Worm (Caenorhabditis elegans) whole organism, young adult: Measurements from ENCODE around the gene cogc-2.

Experiments used
- B0019.2 ChIP-seq: fragments of 200-800 bp; sonication (Bioruptor generic); conservative IDR thresholded peaks from 2 replicates; pipeline ENCODE4 v1.3.6; 2022; ENCODE audit warnings: missing genetic modification reagents, missing genetic modification characterization, missing compliant biosample characterization
- B0035.1 ChIP-seq: sonication (generic microtip); optimal IDR thresholded peaks from 2 replicates; lab custom pipeline; 2016; ENCODE audit warnings: missing genetic modification characterization, mild to moderate bottlenecking, missing compliant biosample characterization, missing genotype, missing genetic modification reagents
- B0336.3 ChIP-seq: fragments of 200-800 bp; sonication (Bioruptor generic); IDR thresholded peaks from 2 replicates; pipeline ENCODE4 v1.3.6; 2022; ENCODE audit warnings: missing genetic modification characterization, missing compliant biosample characterization
- D2030.7 ChIP-seq: fragments of 200-800 bp; sonication (Bioruptor generic); IDR thresholded peaks from 2 replicates; pipeline ENCODE4 v1.3.6; 2022; ENCODE audit warnings: missing genetic modification reagents, missing genetic modification characterization, missing compliant biosample characterization
- F10E7.11 ChIP-seq: sonication (generic microtip); optimal IDR thresholded peaks from 2 replicates; lab custom pipeline; 2017; ENCODE audit warnings: mild to moderate bottlenecking, missing genetic modification characterization, moderate library complexity, missing compliant biosample characterization
- F22D6.2 ChIP-seq: sonication (generic microtip); optimal IDR thresholded peaks from 2 replicates; lab custom pipeline; 2016; ENCODE audit warnings: mild to moderate bottlenecking, missing genetic modification characterization, missing compliant biosample characterization
- F49E8.2 ChIP-seq: sonication (generic microtip); optimal IDR thresholded peaks from 3 replicates; lab custom pipeline; 2017; ENCODE audit warnings: missing genetic modification characterization, mild to moderate bottlenecking, missing compliant biosample characterization, antibody characterized with exemption, moderate library complexity; ENCODE audit not compliant: insufficient read depth
- F52B5.7 ChIP-seq: sonication (generic microtip); optimal IDR thresholded peaks from 2 replicates; lab custom pipeline; 2016; ENCODE audit warnings: mild to moderate bottlenecking, missing genetic modification characterization, missing compliant biosample characterization
- F57A8.1 ChIP-seq: fragments of 200-800 bp; sonication (Bioruptor generic); optimal IDR thresholded peaks from 2 replicates; lab custom pipeline; 2018; ENCODE audit warnings: mild to moderate bottlenecking, missing genetic modification characterization, moderate library complexity, missing compliant biosample characterization
- F57C9.4 ChIP-seq: sonication (generic microtip); optimal IDR thresholded peaks from 2 replicates; lab custom pipeline; 2017; ENCODE audit warnings: mild to moderate bottlenecking, missing genetic modification characterization, missing compliant biosample characterization
- Y67H2A.10 ChIP-seq: fragments of 200-800 bp; sonication (Bioruptor generic); conservative IDR thresholded peaks from 2 replicates; pipeline ENCODE4 v1.3.6; 2022; ENCODE audit warnings: missing genetic modification reagents, missing genetic modification characterization, missing compliant biosample characterization
- ZK185.1 ChIP-seq: sonication (generic microtip); optimal IDR thresholded peaks from 2 replicates; lab custom pipeline; 2016; ENCODE audit warnings: mild to moderate bottlenecking, missing genetic modification characterization, missing compliant biosample characterization; ENCODE audit not compliant: poor library complexity, severe bottlenecking
- akir-1 ChIP-seq: fragments of 200-800 bp; sonication (Bioruptor generic); optimal IDR thresholded peaks from 2 replicates; lab custom pipeline; 2018; ENCODE audit warnings: mild to moderate bottlenecking, missing genetic modification characterization, moderate library complexity, missing compliant biosample characterization
- ama-1 ChIP-seq, 3 experiments: fragments of 150-350 bp in 1 of 3; sonication (generic microtip) in 2 of 3; optimal IDR thresholded peaks; 2 replicates each; lab custom pipeline; 2014 to 2018; ENCODE audit warnings: missing biosample characterization in 2 of 3, missing genetic modification characterization in 2 of 3, missing genetic modification reagents in 2 of 3
- aptf-2 ChIP-seq: fragments of 200-800 bp; sonication (Bioruptor generic); conservative IDR thresholded peaks from 2 replicates; pipeline ENCODE4 v1.3.6; 2022; ENCODE audit warnings: missing genetic modification reagents, missing genetic modification characterization, missing compliant biosample characterization
- attf-3 ChIP-seq: fragments of 200-800 bp; sonication (Bioruptor generic); conservative IDR thresholded peaks from 2 replicates; pipeline ENCODE4 v1.3.6; 2022; ENCODE audit warnings: missing genetic modification reagents, missing genetic modification characterization, missing compliant biosample characterization
- attf-5 ChIP-seq: fragments of 200-800 bp; sonication (Bioruptor generic); optimal IDR thresholded peaks from 2 replicates; lab custom pipeline; 2018; ENCODE audit warnings: mild to moderate bottlenecking, missing genetic modification characterization, missing compliant biosample characterization
- bed-2 ChIP-seq: fragments of 200-800 bp; sonication (Bioruptor generic); IDR thresholded peaks from 2 replicates; pipeline ENCODE4 v1.3.6; 2022; ENCODE audit warnings: missing genetic modification reagents, missing genetic modification characterization, missing compliant biosample characterization
- cebp-1 ChIP-seq, 2 experiments: fragments of 200-800 bp in 1 of 2; sonication (Bioruptor generic) in 1 of 2; sonication (generic microtip) in 1 of 2; IDR thresholded peaks in 1 of 2; optimal IDR thresholded peaks in 1 of 2; 2 replicates each; pipeline versions ENCODE4 v1.3.6 to Lab custom; 2017 to 2022; ENCODE audit warnings: missing compliant biosample characterization in 2 of 2, missing genetic modification characterization in 2 of 2, mild to moderate bottlenecking in 1 of 2, missing genetic modification reagents in 1 of 2, moderate library complexity in 1 of 2
- cebp-2 ChIP-seq: fragments of 200-800 bp; sonication (Bioruptor generic); IDR thresholded peaks from 2 replicates; pipeline ENCODE4 v1.3.6; 2022; ENCODE audit warnings: missing genetic modification characterization, missing compliant biosample characterization
- ceh-40 ChIP-seq: fragments of 200-800 bp; sonication (Bioruptor generic); IDR thresholded peaks from 2 replicates; pipeline ENCODE4 v1.3.6; 2022; ENCODE audit warnings: missing genetic modification characterization, missing compliant biosample characterization
- ceh-79 ChIP-seq: sonication (generic microtip); optimal IDR thresholded peaks from 2 replicates; lab custom pipeline; 2017; ENCODE audit warnings: mild to moderate bottlenecking, missing genetic modification characterization, missing compliant biosample characterization
- ceh-91 ChIP-seq: fragments of 200-800 bp; sonication (Bioruptor generic); IDR thresholded peaks from 2 replicates; pipeline ENCODE4 v1.3.6; 2022; ENCODE audit warnings: missing genetic modification reagents, missing genetic modification characterization, missing compliant biosample characterization
- chd-7 ChIP-seq: sonication (generic microtip); optimal IDR thresholded peaks from 2 replicates; lab custom pipeline; 2016; ENCODE audit warnings: mild to moderate bottlenecking, missing genetic modification characterization, moderate library complexity, missing compliant biosample characterization
- die-1 ChIP-seq: sonication (generic microtip); optimal IDR thresholded peaks from 2 replicates; lab custom pipeline; 2016; ENCODE audit warnings: missing genotype, mild to moderate bottlenecking, missing genetic modification characterization, missing compliant biosample characterization
- egl-18 ChIP-seq: fragments of 200-800 bp; sonication (Bioruptor generic); IDR thresholded peaks from 2 replicates; pipeline ENCODE4 v1.3.6; 2022; ENCODE audit warnings: missing genetic modification reagents, missing genetic modification characterization, missing compliant biosample characterization
- ekl-4 ChIP-seq: fragments of 200-800 bp; sonication (Bioruptor generic); IDR thresholded peaks from 2 replicates; pipeline ENCODE4 v1.3.6; 2022; ENCODE audit warnings: missing genetic modification reagents, missing genetic modification characterization, missing compliant biosample characterization
- fkh-3 ChIP-seq: sonication (generic microtip); optimal IDR thresholded peaks from 2 replicates; lab custom pipeline; 2016; ENCODE audit warnings: mild to moderate bottlenecking, missing genetic modification characterization, missing compliant biosample characterization
- hrde-1 ChIP-seq: sonication (generic microtip); optimal IDR thresholded peaks from 2 replicates; lab custom pipeline; 2016; ENCODE audit warnings: missing genetic modification characterization, mild to moderate bottlenecking, missing compliant biosample characterization, moderate library complexity, missing genotype, missing genetic modification reagents, borderline replicate concordance
- lag-1 ChIP-seq: fragments of 200-800 bp; sonication (Bioruptor generic); IDR thresholded peaks from 2 replicates; pipeline ENCODE4 v1.3.6; 2022; ENCODE audit warnings: missing genetic modification reagents, missing genetic modification characterization, missing compliant biosample characterization
- lin-35 ChIP-seq, 3 experiments: fragments of 150-350 bp in 2 of 3; sonication (generic microtip) in 1 of 3; optimal IDR thresholded peaks; 2 replicates each; lab custom pipeline; 2014 to 2018; ENCODE audit warnings: missing biosample characterization in 3 of 3, missing genetic modification characterization in 3 of 3, missing genetic modification reagents in 3 of 3
- lin-40 ChIP-seq: sonication (generic microtip); optimal IDR thresholded peaks from 2 replicates; lab custom pipeline; 2016; ENCODE audit warnings: missing genetic modification characterization, mild to moderate bottlenecking, missing compliant biosample characterization, missing genotype, missing genetic modification reagents
- madf-3 ChIP-seq: fragments of 200-800 bp; sonication (Bioruptor generic); IDR thresholded peaks from 2 replicates; pipeline ENCODE4 v1.3.6; 2022; ENCODE audit warnings: missing genetic modification reagents, missing genetic modification characterization, missing compliant biosample characterization
- mxl-1 ChIP-seq: sonication (generic microtip); optimal IDR thresholded peaks from 2 replicates; lab custom pipeline; 2016; ENCODE audit warnings: missing genetic modification characterization, missing compliant biosample characterization
- nhr-27 ChIP-seq: fragments of 200-800 bp; sonication (Bioruptor generic); optimal IDR thresholded peaks from 2 replicates; lab custom pipeline; 2018; ENCODE audit warnings: mild to moderate bottlenecking, missing genetic modification characterization, moderate library complexity, missing compliant biosample characterization
- nhr-80 ChIP-seq: sonication (generic microtip); optimal IDR thresholded peaks from 2 replicates; lab custom pipeline; 2016; ENCODE audit warnings: missing genetic modification characterization, missing compliant biosample characterization
- pbrm-1 ChIP-seq: fragments of 200-800 bp; sonication (Bioruptor generic); IDR thresholded peaks from 2 replicates; pipeline ENCODE4 v1.3.6; 2022; ENCODE audit warnings: missing genetic modification reagents, missing genetic modification characterization, missing compliant biosample characterization
- rcor-1 ChIP-seq: fragments of 200-800 bp; sonication (Bioruptor generic); IDR thresholded peaks from 2 replicates; pipeline ENCODE4 v1.3.6; 2022; ENCODE audit warnings: missing genetic modification reagents, missing genetic modification characterization, missing compliant biosample characterization
- rpc-1 ChIP-seq, 2 experiments: fragments of 150-350 bp in 1 of 2; sonication (generic microtip) in 1 of 2; optimal IDR thresholded peaks; 2 replicates each; lab custom pipeline; 2014 to 2018; ENCODE audit warnings: missing biosample characterization in 1 of 2, missing genetic modification characterization in 1 of 2, missing genetic modification reagents in 1 of 2, missing genotype in 1 of 2
- sdz-38 ChIP-seq: sonication (generic microtip); optimal IDR thresholded peaks from 2 replicates; lab custom pipeline; 2016; ENCODE audit warnings: missing genotype, missing genetic modification characterization, missing compliant biosample characterization
- snpc-1.1 ChIP-seq: sonication (generic microtip); optimal IDR thresholded peaks from 2 replicates; lab custom pipeline; 2017; ENCODE audit warnings: missing genetic modification characterization, mild to moderate bottlenecking, missing compliant biosample characterization, antibody characterized with exemption, moderate library complexity, missing genotype, missing genetic modification reagents; ENCODE audit not compliant: insufficient read depth
- tbp1 ChIP-seq: fragments of 200-800 bp; sonication (Bioruptor generic); optimal IDR thresholded peaks from 2 replicates; lab custom pipeline; 2018; ENCODE audit warnings: mild to moderate bottlenecking, missing genetic modification characterization, missing compliant biosample characterization
- unc-62 ChIP-seq: fragments of 150-350 bp; optimal IDR thresholded peaks from 2 replicates; lab custom pipeline; 2014; ENCODE audit warnings: missing biosample characterization, missing genetic modification reagents, missing genetic modification characterization
- xnd-1 ChIP-seq: sonication (generic microtip); optimal IDR thresholded peaks from 2 replicates; lab custom pipeline; 2016; ENCODE audit warnings: missing genotype, missing genetic modification reagents, missing genetic modification characterization, missing compliant biosample characterization
- zim-3 ChIP-seq: sonication (generic microtip); optimal IDR thresholded peaks from 2 replicates; lab custom pipeline; 2017; ENCODE audit warnings: mild to moderate bottlenecking, missing genetic modification characterization, moderate library complexity, missing compliant biosample characterization
- ztf-25 ChIP-seq: fragments of 200-800 bp; sonication (Bioruptor generic); IDR thresholded peaks from 2 replicates; pipeline ENCODE4 v1.3.6; 2022; ENCODE audit warnings: missing genetic modification reagents, missing genetic modification characterization, missing compliant biosample characterization
- ztf-6 ChIP-seq: fragments of 200-800 bp; sonication (Bioruptor generic); IDR thresholded peaks from 2 replicates; pipeline ENCODE4 v1.3.6; 2022; ENCODE audit warnings: missing genetic modification reagents, missing genetic modification characterization, missing compliant biosample characterization

The cogc-2 gene

DNA sequence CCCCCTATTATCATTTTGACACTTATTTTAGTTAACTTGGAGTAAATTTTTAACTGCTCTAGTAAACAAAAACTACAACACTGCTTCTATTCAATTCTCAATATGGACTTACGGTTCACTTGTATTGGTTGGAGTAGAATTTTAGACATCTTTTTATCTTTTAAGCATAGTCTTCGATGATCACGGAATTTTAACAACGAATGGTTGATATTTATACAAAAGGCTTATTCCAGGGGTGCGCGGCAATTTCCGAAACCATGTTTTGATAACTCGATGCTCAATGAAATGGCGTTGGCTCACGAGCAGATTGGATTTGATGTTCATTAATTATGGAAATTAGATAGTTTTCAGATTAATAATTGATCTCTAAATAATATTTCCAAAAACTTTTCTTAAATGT is 4.0 kb upstream of the cogc-2 start (continued):
- no peak for TF ChIP-seq ceh-40 (GFP tag; lab: Robert Waterston, UW)
- TF ChIP-seq ztf-25 (GFP tag; lab: Robert Waterston, UW), result 0 out of 2 replicates have a peak, but pooled peaks have one; percentile 28
- TF ChIP-seq egl-18, result 0 out of 2 replicates have a peak, but pooled peaks have one; percentile 57
- peak; percentile 91 for TF ChIP-seq ekl-4
- no peak for TF ChIP-seq Y67H2A.10 (GFP tag; lab: Robert Waterston, UW)
- peak; percentile 93 for TF ChIP-seq B0336.3 (GFP tag; lab: Robert Waterston, UW)
- no peak for TF ChIP-seq rpc-1 (optimal IDR thresholded peaks at IDR 0.05; lab: Kevin White, UChicago)
- no peak for TF ChIP-seq rpc-1 (tag; optimal IDR thresholded peaks at IDR 0.05; lab: Kevin White, UChicago)
- 0 out of 2 replicates have a peak, but pooled peaks have one; percentile 13 for TF ChIP-seq ceh-91 (GFP tag; lab: Robert Waterston, UW)
- no peak for TF ChIP-seq ztf-6 (GFP tag; lab: Robert Waterston, UW)
- peak in 1 of 3 experiments; percentile 4 for TF ChIP-seq lin-35 (GFP tag; optimal IDR thresholded peaks at IDR 0.05; lab: Kevin White, UChicago)
- no peak for TF ChIP-seq mxl-1 (tag; lab: Kevin White, UChicago)
- peak; percentile 87 for TF ChIP-seq F49E8.2
- TF ChIP-seq F52B5.7 (tag; lab: Kevin White, UChicago), result peak; percentile 28
- TF ChIP-seq ZK185.1, result no peak
- no peak for TF ChIP-seq F57A8.1
- TF ChIP-seq ceh-79 (tag; lab: Kevin White, UChicago), result no peak
- no peak for TF ChIP-seq nhr-80
- TF ChIP-seq xnd-1 (tag; lab: Kevin White, UChicago), result peak; percentile 62
- peak; percentile 35 for TF ChIP-seq tbp1 (GFP tag; lab: Kevin White, UChicago)
- no peak for TF ChIP-seq sdz-38 (tag; lab: Kevin White, UChicago)
- TF ChIP-seq F22D6.2, result no peak
- no peak for TF ChIP-seq B0019.2 (GFP tag; lab: Robert Waterston, UW)
- no peak for TF ChIP-seq attf-5 (GFP tag; lab: Kevin White, UChicago)
- TF ChIP-seq cebp-1 (GFP tag; IDR thresholded peaks at IDR 0.05; lab: Robert Waterston, UW), result no peak
- peak; percentile 55 for TF ChIP-seq cebp-1 (tag; optimal IDR thresholded peaks at IDR 0.05; lab: Kevin White, UChicago)
- TF ChIP-seq nhr-27, result no peak
- TF ChIP-seq rcor-1 (GFP tag; lab: Robert Waterston, UW), result peak; percentile 82
- TF ChIP-seq madf-3 (GFP tag; lab: Robert Waterston, UW), result peak; percentile 69; the same call in 1 of the 2 replicates
- no peak for TF ChIP-seq aptf-2 (GFP tag; lab: Robert Waterston, UW)
- no peak for TF ChIP-seq lag-1
- TF ChIP-seq ama-1 (optimal IDR thresholded peaks at IDR 0.05; lab: Kevin White, UChicago), result no peak
- peak; percentile 39 to 80 for TF ChIP-seq ama-1 (GFP tag; optimal IDR thresholded peaks at IDR 0.05; lab: Kevin White, UChicago)
- TF ChIP-seq chd-7, result peak; percentile 72
- TF ChIP-seq unc-62 (GFP tag; lab: Kevin White, UChicago), result no peak
- TF ChIP-seq hrde-1 (tag; lab: Kevin White, UChicago), result peak; percentile 96
- no peak for TF ChIP-seq bed-2 (GFP tag; lab: Robert Waterston, UW)
- peak; percentile 59 for TF ChIP-seq snpc-1.1 (tag; lab: Kevin White, UChicago)
- TF ChIP-seq B0035.1, result no peak
- peak; percentile 28 for TF ChIP-seq die-1
- TF ChIP-seq zim-3 (tag; lab: Kevin White, UChicago), result no peak
- no peak for TF ChIP-seq lin-40
- TF ChIP-seq cebp-2 (GFP tag; lab: Robert Waterston, UW), result 0 out of 2 replicates have a peak, but pooled peaks have one; percentile 70
- no peak for TF ChIP-seq attf-3 (GFP tag; lab: Robert Waterston, UW)
- peak; percentile 60 for TF ChIP-seq D2030.7 (GFP tag; lab: Robert Waterston, UW)
- TF ChIP-seq akir-1, result no peak
- TF ChIP-seq F57C9.4 (tag; lab: Kevin White, UChicago), result peak; percentile 3
- peak; percentile 72 for TF ChIP-seq F10E7.11
- TF ChIP-seq fkh-3 (tag; lab: Kevin White, UChicago), result peak; percentile 20
- peak; percentile 60; the same call in 1 of the 2 replicates for TF ChIP-seq pbrm-1 (GFP tag; lab: Robert Waterston, UW)
